Worm (Caenorhabditis elegans): Measurements from ENCODE around the gene mig-6.

The mig-6 gene

ce11 chrV:7824138-7824537, 2.9 kb upstream of the mig-6 start:
- TF ChIP-seq cebp-2 (GFP tag; IDR thresholded peaks at IDR 0.05) (no peak), B0035.1 (tag; optimal IDR thresholded peaks at IDR 0.05) (no peak), cebp-1 (GFP tag; IDR thresholded peaks at IDR 0.05) (no peak), cebp-1 (tag; optimal IDR thresholded peaks at IDR 0.05) (no peak), snpc-1.1 (tag; optimal IDR thresholded peaks at IDR 0.05; ENCODE audit: insufficient read depth) (no peak), rec-8 (tag; optimal IDR thresholded peaks at IDR 0.05) (no peak), akir-1 (GFP tag; optimal IDR thresholded peaks at IDR 0.05) (no peak)

DNA sequence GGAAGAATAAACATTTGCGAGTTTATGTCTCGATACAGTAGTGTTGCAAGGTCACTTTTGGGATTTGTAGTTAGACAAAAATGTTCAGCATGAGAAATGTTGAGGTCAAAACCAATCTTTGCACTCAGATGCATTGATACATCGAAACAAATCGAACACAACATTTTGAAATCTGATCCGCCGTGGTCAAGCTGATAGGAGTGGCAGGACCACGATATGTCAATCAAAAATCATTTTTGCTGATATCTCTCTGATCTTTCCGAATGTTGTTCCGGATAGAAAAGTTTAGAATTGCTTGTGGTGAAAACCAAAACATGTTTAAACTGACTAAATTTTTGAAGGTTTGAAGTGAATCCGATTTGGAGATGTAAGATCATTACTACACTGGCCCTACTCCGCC, 1.2 kb upstream of the mig-6 start:
- TF ChIP-seq ztf-25 (GFP tag; IDR thresholded peaks at IDR 0.05), result no peak
- TF ChIP-seq pbrm-1 (GFP tag; IDR thresholded peaks at IDR 0.05), result no peak
- no peak for TF ChIP-seq F55B11.4 (tag; optimal IDR thresholded peaks at IDR 0.05; ENCODE audit: borderline replicate concordance, insufficient read depth)
- TF ChIP-seq zfh-2 (GFP tag; conservative IDR thresholded peaks at IDR 0.05), result no peak
- TF ChIP-seq madf-8 (GFP tag; conservative IDR thresholded peaks at IDR 0.05), result no peak
- TF ChIP-seq ztf-26 (tag; optimal IDR thresholded peaks at IDR 0.05), result no peak
- no peak for TF ChIP-seq F39B2.1 (GFP tag; IDR thresholded peaks at IDR 0.05)

DNA sequence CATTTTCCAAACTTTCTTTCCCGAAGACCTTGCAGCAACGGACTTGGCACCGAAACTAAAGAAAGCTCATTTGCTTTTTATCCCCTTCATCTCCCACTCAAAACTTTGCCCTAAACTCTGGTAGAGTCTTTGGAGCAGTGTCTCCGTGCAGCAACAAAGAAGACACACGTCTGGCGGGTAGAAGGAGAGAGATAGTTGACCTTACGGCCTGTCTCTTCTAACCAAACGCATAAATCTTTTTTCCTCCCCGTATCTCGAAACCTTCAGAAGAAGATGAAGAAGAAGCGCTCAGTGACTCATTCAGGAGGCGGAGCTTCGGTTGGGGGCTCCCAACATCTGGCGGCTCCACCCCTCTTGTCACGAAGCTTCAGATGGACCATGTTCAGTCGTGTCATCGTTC, 655 bp upstream of the mig-6 start:
- TF ChIP-seq aptf-3 (GFP tag; IDR thresholded peaks at IDR 0.05) (no peak), tbp1 (GFP tag; optimal IDR thresholded peaks at IDR 0.05) (no peak), chd-7 (tag; optimal IDR thresholded peaks at IDR 0.05) (no peak), nhr-179 (tag; optimal IDR thresholded peaks at IDR 0.05) (no peak), hrde-1 (tag; optimal IDR thresholded peaks at IDR 0.05; ENCODE audit: borderline replicate concordance) (no peak), ztf-6 (GFP tag; IDR thresholded peaks at IDR 0.05) (no peak), cebp-1 (GFP tag; IDR thresholded peaks at IDR 0.05) (no peak), cebp-1 (tag; optimal IDR thresholded peaks at IDR 0.05) (no peak), nhr-120 (GFP tag; IDR thresholded peaks at IDR 0.05) (no peak), F23B12.7 (tag; optimal IDR thresholded peaks at IDR 0.05; ENCODE audit: insufficient read depth) (no peak), lin-40 (tag; optimal IDR thresholded peaks at IDR 0.05) (no peak), mcd-1 (GFP tag; IDR thresholded peaks at IDR 0.05) (no peak), dpff-1 (tag; optimal IDR thresholded peaks at IDR 0.05) (no peak), C17E4.6 (GFP tag; IDR thresholded peaks at IDR 0.05) (no peak), bed-2 (GFP tag; IDR thresholded peaks at IDR 0.05) (no peak), attf-5 (GFP tag; optimal IDR thresholded peaks at IDR 0.05) (no peak), lin-26 (GFP tag; IDR thresholded peaks at IDR 0.05) (no peak), hmg-20 (GFP tag; IDR thresholded peaks at IDR 0.05) (no peak), madf-6 (GFP tag; IDR thresholded peaks at IDR 0.05) (no peak), tbx-9 (tag; optimal IDR thresholded peaks at IDR 0.05; ENCODE audit: borderline replicate concordance) (no peak)

DNA sequence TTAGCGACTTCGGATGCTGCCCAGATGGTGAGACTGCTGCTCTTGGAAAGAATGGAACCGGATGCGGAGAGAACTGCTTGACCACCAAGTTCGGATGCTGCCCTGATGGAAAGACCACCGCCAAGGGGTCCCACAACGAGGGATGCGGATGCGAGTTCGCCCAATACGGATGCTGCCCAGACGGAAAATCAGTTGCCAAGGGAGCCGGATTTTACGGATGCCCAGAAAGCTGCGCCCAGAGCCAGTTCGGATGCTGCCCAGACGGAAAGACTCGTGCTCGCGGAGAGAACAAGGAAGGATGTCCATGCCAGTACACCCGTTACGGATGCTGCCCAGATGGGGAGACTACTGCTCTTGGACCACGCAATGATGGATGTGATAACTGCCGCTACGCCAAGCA, 3.9 kb downstream of the mig-6 start:
- TF ChIP-seq madf-8 (GFP tag; conservative IDR thresholded peaks at IDR 0.05) (no peak), ztf-28 (GFP tag; IDR thresholded peaks at IDR 0.05) (0 out of 2 replicates have a peak, but pooled peaks have one; percentile 19), F37B4.10 (GFP tag; IDR thresholded peaks at IDR 0.05) (0 out of 2 replicates have a peak, but pooled peaks have one; percentile 29), F57C9.4 (tag; optimal IDR thresholded peaks at IDR 0.05) (no peak), dox-1 (GFP tag; IDR thresholded peaks at IDR 0.05) (0 out of 2 replicates have a peak, but pooled peaks have one; percentile 24), zfh-2 (GFP tag; conservative IDR thresholded peaks at IDR 0.05) (peak; percentile 84)

Measured in whole organism, young adult.